Fruit fly (Drosophila melanogaster) whole organism, adult: Measurements from ENCODE around the gene Ae2.

Experiments used
- CG11617 ChIP-seq: fragments of 200-800 bp; sonication (Bioruptor generic); optimal IDR thresholded peaks from 2 replicates; lab custom pipeline; 2017; ENCODE audit warnings: mild to moderate bottlenecking, missing biosample characterization, missing genetic modification reagents, missing genetic modification characterization
- CG12768 ChIP-seq: fragments of 200-800 bp; sonication (Bioruptor generic); optimal IDR thresholded peaks from 2 replicates; lab custom pipeline; 2017; ENCODE audit warnings: missing biosample characterization, missing genetic modification characterization, mild to moderate bottlenecking, moderate library complexity, missing genetic modification reagents
- CG14711 ChIP-seq: fragments of 200-800 bp; sonication (Bioruptor generic); optimal IDR thresholded peaks from 2 replicates; lab custom pipeline; 2018; ENCODE audit warnings: missing biosample characterization, mild to moderate bottlenecking, missing genetic modification characterization, moderate library complexity
- CG1620 ChIP-seq: fragments of 200-800 bp; sonication (Bioruptor generic); optimal IDR thresholded peaks from 2 replicates; lab custom pipeline; 2016; ENCODE audit warnings: missing biosample characterization, missing genetic modification characterization
- CG33017 ChIP-seq: fragments of 200-800 bp; sonication (Bioruptor generic); optimal IDR thresholded peaks from 2 replicates; lab custom pipeline; 2018; ENCODE audit warnings: missing biosample characterization, mild to moderate bottlenecking, missing genetic modification characterization, moderate library complexity
- CG5204 ChIP-seq: fragments of 200-800 bp; sonication (Bioruptor generic); optimal IDR thresholded peaks from 2 replicates; lab custom pipeline; 2016; ENCODE audit warnings: missing biosample characterization, missing genetic modification characterization
- CG7045 ChIP-seq: fragments of 200-800 bp; sonication (Bioruptor generic); optimal IDR thresholded peaks from 2 replicates; lab custom pipeline; 2017; ENCODE audit warnings: missing biosample characterization, mild to moderate bottlenecking, missing genetic modification characterization
- CG7101 ChIP-seq: fragments of 200-800 bp; sonication (Bioruptor generic); optimal IDR thresholded peaks from 2 replicates; lab custom pipeline; 2018; ENCODE audit warnings: missing biosample characterization, mild to moderate bottlenecking, missing genetic modification characterization, moderate library complexity
- Clk ChIP-seq: fragments of 200-800 bp; sonication (Bioruptor generic); optimal IDR thresholded peaks from 2 replicates; lab custom pipeline; 2017; ENCODE audit warnings: missing biosample characterization, missing genetic modification characterization
- Crg-1 ChIP-seq: fragments of 200-800 bp; sonication (Bioruptor generic); optimal IDR thresholded peaks from 2 replicates; lab custom pipeline; 2016; ENCODE audit warnings: missing biosample characterization, missing genetic modification characterization
- Hr96 ChIP-seq: fragments of 200-800 bp; sonication (Bioruptor generic); optimal IDR thresholded peaks from 2 replicates; lab custom pipeline; 2016; ENCODE audit warnings: missing biosample characterization, missing genetic modification characterization
- Mnt ChIP-seq: fragments of 200-800 bp; sonication (Bioruptor generic); optimal IDR thresholded peaks from 2 replicates; lab custom pipeline; 2016; ENCODE audit warnings: missing biosample characterization, mild to moderate bottlenecking, missing genetic modification characterization
- bab1 ChIP-seq: fragments of 200-800 bp; sonication (Bioruptor generic); optimal IDR thresholded peaks from 3 replicates; lab custom pipeline; 2019; ENCODE audit warnings: missing biosample characterization, mild to moderate bottlenecking, missing genetic modification characterization, moderate library complexity
- cic ChIP-seq: fragments of 200-800 bp; sonication (Bioruptor generic); optimal IDR thresholded peaks from 2 replicates; lab custom pipeline; 2017; ENCODE audit warnings: missing biosample characterization, mild to moderate bottlenecking, missing genetic modification characterization, moderate library complexity
- cnc ChIP-seq, 2 experiments: fragments of >200 bp; optimal IDR thresholded peaks; 2 replicates each; lab custom pipeline; 2017
- kay ChIP-seq: fragments of 200-800 bp; sonication (Bioruptor generic); peaks from one replicate; lab custom pipeline; 2016; ENCODE audit warnings: missing biosample characterization, missing genetic modification characterization, borderline replicate concordance
- ovo ChIP-seq: fragments of 200-800 bp; sonication (Bioruptor generic); optimal IDR thresholded peaks from 2 replicates; lab custom pipeline; 2016; ENCODE audit warnings: missing biosample characterization, missing genetic modification characterization
- pad ChIP-seq: fragments of 200-800 bp; sonication (Bioruptor generic); optimal IDR thresholded peaks from 3 replicates; lab custom pipeline; 2017; ENCODE audit warnings: missing biosample characterization, missing genetic modification characterization, mild to moderate bottlenecking, moderate library complexity, missing genetic modification reagents
- tj ChIP-seq: fragments of 200-800 bp; sonication (Bioruptor generic); optimal IDR thresholded peaks from 3 replicates; lab custom pipeline; 2017; ENCODE audit warnings: missing biosample characterization, mild to moderate bottlenecking, missing genetic modification characterization, moderate library complexity
- toe ChIP-seq: fragments of 200-800 bp; sonication (Bioruptor generic); optimal IDR thresholded peaks from 2 replicates; lab custom pipeline; 2016; ENCODE audit warnings: missing biosample characterization, missing genetic modification characterization

Gene Ae2

DNA sequence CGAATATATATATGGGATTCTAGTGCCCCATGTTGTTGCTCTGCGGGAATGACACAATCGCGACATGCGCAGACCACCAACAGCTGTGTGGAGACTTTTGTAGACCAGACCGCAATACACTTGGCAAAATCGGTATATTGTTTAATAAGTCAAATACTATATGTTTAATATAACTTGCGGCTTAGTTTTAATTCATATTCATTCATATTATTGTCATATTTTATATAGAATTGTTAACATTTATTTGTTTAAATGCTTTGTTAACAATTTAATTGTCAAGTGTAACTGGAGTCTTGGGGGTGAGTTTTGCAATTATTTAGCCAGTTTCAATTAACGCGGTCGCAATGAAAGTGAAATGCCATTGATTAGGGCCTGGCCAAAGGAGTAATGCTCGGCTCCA lies 23.7 kb upstream of the Ae2 start:
- TF ChIP-seq kay (GFP tag; lab: Kevin White, UChicago) (peak; percentile 13), Mnt (GFP tag; lab: Kevin White, UChicago) (no peak), CG33017 (tag; lab: Kevin White, UChicago) (peak; percentile 16)

dm6 chr3L:9742342-9742741 lies 21.0 kb upstream of the Ae2 start:
- TF ChIP-seq tj (GFP tag; lab: Kevin White, UChicago) (no peak), cic (GFP tag; lab: Kevin White, UChicago) (no peak), CG33017 (tag; lab: Kevin White, UChicago) (no peak), cnc (optimal IDR thresholded peaks at IDR 0.05; lab: Kevin White, UChicago) (no peak), CG5204 (GFP tag; lab: Kevin White, UChicago) (no peak), CG7045 (no peak), Hr96 (GFP tag; lab: Kevin White, UChicago) (no peak), CG1620 (GFP tag; lab: Kevin White, UChicago) (no peak)

DNA sequence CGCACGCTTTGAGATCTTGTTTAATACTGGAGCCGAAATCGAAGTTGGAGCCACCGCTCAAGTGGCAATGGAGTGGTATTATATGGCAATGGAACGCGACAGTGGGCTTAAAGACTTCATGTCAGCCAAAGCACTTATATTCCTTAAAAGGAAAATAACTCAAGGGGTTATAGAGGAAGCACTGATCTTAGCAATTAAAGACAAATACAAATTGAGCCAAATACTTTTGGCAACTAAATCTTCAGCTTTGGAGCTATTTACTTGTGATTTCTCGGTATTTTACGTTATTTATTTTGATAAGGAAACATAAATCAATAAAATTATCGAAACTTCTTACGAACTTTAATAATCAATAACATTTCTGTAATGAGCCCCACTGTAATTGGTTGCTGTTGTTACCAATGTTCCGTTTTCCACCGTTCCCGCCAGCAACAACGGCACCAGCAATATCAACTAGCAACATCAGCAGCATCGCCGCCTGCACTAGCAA lies 19.2 kb upstream of the Ae2 start:
- TF ChIP-seq CG14711 (tag; lab: Kevin White, UChicago) (peak; percentile 52), pad (GFP tag; lab: Kevin White, UChicago) (peak; percentile 47), CG7101 (tag; lab: Kevin White, UChicago) (peak; percentile 30), bab1 (GFP tag; lab: Kevin White, UChicago) (peak; percentile 86), cic (GFP tag; lab: Kevin White, UChicago) (no peak), Crg-1 (GFP tag; lab: Kevin White, UChicago) (no peak)

DNA sequence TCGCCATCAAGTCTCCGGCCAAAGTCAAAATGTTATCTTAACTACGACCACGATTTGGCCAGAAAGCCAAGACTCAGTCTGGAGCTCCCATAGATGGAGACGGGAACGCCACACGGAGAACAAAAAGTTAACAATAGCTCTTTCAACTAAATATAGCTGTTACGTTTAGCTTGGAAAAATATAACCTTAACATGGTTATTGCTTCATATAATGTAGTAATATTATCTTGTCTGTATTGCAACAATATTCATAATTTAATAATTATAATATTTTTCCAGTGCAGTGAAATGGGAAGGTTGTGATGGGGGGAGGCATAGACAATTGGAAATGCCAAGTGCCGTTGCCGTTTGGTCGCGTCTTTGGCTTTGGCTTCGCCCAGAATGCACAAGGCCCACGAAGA lies 18.0 kb upstream of the Ae2 start:
- no peak for TF ChIP-seq pad (GFP tag; lab: Kevin White, UChicago)
- TF ChIP-seq CG14711 (tag; lab: Kevin White, UChicago): no peak
- TF ChIP-seq CG12768 (GFP tag; lab: Kevin White, UChicago): no peak
- TF ChIP-seq CG5204 (GFP tag; lab: Kevin White, UChicago): no peak
- no peak for TF ChIP-seq CG1620 (GFP tag; lab: Kevin White, UChicago)
- no peak for TF ChIP-seq toe (GFP tag; lab: Kevin White, UChicago)

dm6 chr3L:9751625-9752024 lies 11.7 kb upstream of the Ae2 start:
- TF ChIP-seq CG33017 (tag; lab: Kevin White, UChicago) (no peak), CG12768 (GFP tag; lab: Kevin White, UChicago) (no peak), CG5204 (GFP tag; lab: Kevin White, UChicago) (no peak), CG14711 (tag; lab: Kevin White, UChicago) (no peak), CG7101 (tag; lab: Kevin White, UChicago) (no peak), CG7045 (no peak), Mnt (GFP tag; lab: Kevin White, UChicago) (no peak), CG1620 (GFP tag; lab: Kevin White, UChicago) (no peak), pad (GFP tag; lab: Kevin White, UChicago) (no peak), ovo (no peak), toe (GFP tag; lab: Kevin White, UChicago) (no peak), Hr96 (GFP tag; lab: Kevin White, UChicago) (no peak), tj (GFP tag; lab: Kevin White, UChicago) (no peak), cnc (optimal IDR thresholded peaks at IDR 0.05; lab: Kevin White, UChicago) (no peak), Clk (GFP tag; lab: Kevin White, UChicago) (no peak), kay (GFP tag; lab: Kevin White, UChicago) (no peak), CG11617 (GFP tag; lab: Kevin White, UChicago) (no peak), cic (GFP tag; lab: Kevin White, UChicago) (no peak), Crg-1 (GFP tag; lab: Kevin White, UChicago) (no peak), bab1 (GFP tag; lab: Kevin White, UChicago) (no peak)

DNA sequence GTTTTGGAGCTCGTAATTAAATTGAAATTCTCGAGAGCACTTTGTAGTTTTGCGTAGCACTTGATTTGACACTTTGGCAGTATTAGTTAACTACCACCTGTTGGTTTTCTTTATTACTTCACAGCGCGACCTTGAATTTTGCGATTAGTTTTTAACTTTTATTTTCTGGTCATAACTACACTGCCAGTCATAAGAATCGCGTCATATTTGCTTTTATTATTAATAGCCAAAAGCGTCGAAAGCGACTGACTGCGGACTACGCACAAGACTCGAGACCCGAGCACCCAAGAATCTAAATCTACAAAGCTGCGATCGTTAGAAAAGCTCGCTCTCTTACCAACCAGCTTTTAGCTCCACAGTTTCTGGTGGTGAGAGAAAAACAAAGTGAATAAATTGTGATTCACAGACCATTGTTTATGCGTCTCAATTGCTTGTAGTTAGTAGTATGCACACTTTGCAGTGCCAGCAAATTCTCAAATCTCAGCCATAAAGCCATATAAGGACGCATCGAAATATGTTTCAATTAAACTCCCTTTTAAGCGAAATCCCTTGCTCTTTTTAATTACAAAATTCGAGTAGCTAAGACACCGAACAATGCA lies 3.1 kb upstream of the Ae2 start, which contains the start of gene CG42268:
Gene CG42268, minus strand, starts transcription at position 245 of the 599 bp plus-strand sequence.
- TF ChIP-seq Hr96 (GFP tag; lab: Kevin White, UChicago) (no peak), tj (GFP tag; lab: Kevin White, UChicago) (no peak), CG14711 (tag; lab: Kevin White, UChicago) (no peak), kay (GFP tag; lab: Kevin White, UChicago) (peak; percentile 89), CG11617 (GFP tag; lab: Kevin White, UChicago) (no peak), CG7045 (no peak), CG33017 (tag; lab: Kevin White, UChicago) (peak; percentile 32), pad (GFP tag; lab: Kevin White, UChicago) (peak; percentile 6), Clk (GFP tag; lab: Kevin White, UChicago) (no peak), cic (GFP tag; lab: Kevin White, UChicago) (peak; percentile 57), CG12768 (GFP tag; lab: Kevin White, UChicago) (peak; percentile 37), CG1620 (GFP tag; lab: Kevin White, UChicago) (no peak), cnc (optimal IDR thresholded peaks at IDR 0.05; lab: Kevin White, UChicago) (no peak)
